Fruit fly (Drosophila melanogaster) whole organism, prepupa: ENCODE measurements around the gene Cpr92A.

ENCODE experiments used
- CG34406 ChIP-seq: fragments of 200-800 bp; sonication (Bioruptor generic); optimal IDR thresholded peaks from 3 replicates; lab custom pipeline; 2016; ENCODE audit warnings: missing biosample characterization, missing genetic modification characterization
- Ets96B ChIP-seq: fragments of 200-800 bp; optimal IDR thresholded peaks from 2 replicates; lab custom pipeline; 2019; ENCODE audit warnings: missing biosample characterization, mild to moderate bottlenecking, missing genetic modification characterization, moderate library complexity
- Gug ChIP-seq: fragments of 200-800 bp; sonication (Bioruptor generic); IDR thresholded peaks from 2 replicates; pipeline ENCODE4 v1.3.6; 2022; ENCODE audit warnings: missing biosample characterization, missing genetic modification characterization
- Lpt ChIP-seq: fragments of 200-800 bp; sonication (Bioruptor generic); optimal IDR thresholded peaks from 3 replicates; lab custom pipeline; 2016; ENCODE audit warnings: missing biosample characterization, missing genetic modification characterization
- achi ChIP-seq: fragments of 200-800 bp; sonication (Bioruptor generic); optimal IDR thresholded peaks from 3 replicates; lab custom pipeline; 2016; ENCODE audit warnings: missing biosample characterization, missing genetic modification characterization
- dac ChIP-seq: fragments of 200-800 bp; sonication (Bioruptor generic); optimal IDR thresholded peaks from 2 replicates; lab custom pipeline; 2017; ENCODE audit warnings: missing biosample characterization, mild to moderate bottlenecking, missing genetic modification characterization
- eg ChIP-seq: fragments of 200-800 bp; sonication (Bioruptor generic); IDR thresholded peaks from 3 replicates; pipeline ENCODE4 v1.3.6; 2022; ENCODE audit warnings: missing biosample characterization, missing genetic modification characterization
- lz ChIP-seq: fragments of 200-800 bp; sonication (Bioruptor generic); optimal IDR thresholded peaks from 3 replicates; lab custom pipeline; 2016; ENCODE audit warnings: missing biosample characterization, missing genetic modification characterization
- ss ChIP-seq, 2 experiments: fragments of 200-800 bp; sonication (Bioruptor generic); optimal IDR thresholded peaks; 2 replicates in 1 of 2; 3 replicates in 1 of 2; lab custom pipeline; 2017 to 2018; ENCODE audit warnings: mild to moderate bottlenecking in 2 of 2, missing biosample characterization in 2 of 2, missing genetic modification characterization in 2 of 2, moderate library complexity in 1 of 2
- vri ChIP-seq: fragments of 200-800 bp; sonication (Bioruptor generic); optimal IDR thresholded peaks from 3 replicates; lab custom pipeline; 2016; ENCODE audit warnings: missing biosample characterization, mild to moderate bottlenecking, missing genetic modification characterization

DNA sequence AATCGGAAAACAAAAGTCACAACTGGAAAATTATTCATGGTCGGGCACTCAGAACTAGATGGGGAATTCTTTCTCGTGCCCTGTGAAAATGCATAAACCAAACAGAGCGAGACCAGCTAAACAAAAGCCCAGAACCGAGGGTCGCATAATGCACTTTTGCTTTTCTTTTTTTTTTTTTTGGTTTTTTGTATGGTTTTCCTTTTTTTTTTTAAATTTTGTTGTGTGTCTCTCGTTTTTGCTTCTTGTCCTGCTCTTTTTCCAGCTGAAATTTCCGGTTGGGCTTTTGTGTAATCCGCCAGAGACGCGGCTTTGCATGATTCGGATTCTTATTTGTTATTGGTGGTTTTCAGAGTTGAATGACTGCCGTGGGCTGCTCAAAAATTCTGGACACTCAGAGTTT is 16.9 kb downstream of the Cpr92A start:
- TF ChIP-seq ss (GFP tag; optimal IDR thresholded peaks at IDR 0.05; lab: Kevin White, UChicago) (peak; percentile 3 to 24), dac (GFP tag; lab: Kevin White, UChicago) (no peak), achi (no peak), eg (GFP tag; lab: Robert Waterston, UW) (peak; percentile 16; the same call in 1 of the 3 replicates), Lpt (no peak), vri (GFP tag; lab: Kevin White, UChicago) (no peak), Ets96B (tag; lab: Kevin White, UChicago) (no peak), Gug (GFP tag; lab: Robert Waterston, UW) (no peak), lz (GFP tag; lab: Kevin White, UChicago) (no peak), CG34406 (GFP tag; lab: Kevin White, UChicago) (no peak)
